Worm (Caenorhabditis elegans): ENCODE data around the gene ZK1320.11.
A peak's percentile ranks its signal among the peaks of the same experiment; 100 is the strongest.

ZK1320.11 gene

ce11 chrII:9667382-9667781 is at the start of gene ZK1320.11:
Gene ZK1320.11, plus strand, starts transcription at chrII:9667624.
- TF ChIP-seq ZK546.5 (tag; optimal IDR thresholded peaks at IDR 0.05) = no peak
- TF ChIP-seq nfya-1 (tag; optimal IDR thresholded peaks at IDR 0.05; ENCODE audit: insufficient read depth) = peak; percentile 34
- no peak for TF ChIP-seq mdl-1 (tag; optimal IDR thresholded peaks at IDR 0.05)
- no peak for TF ChIP-seq lsy-12 (tag; optimal IDR thresholded peaks at IDR 0.05)
- TF ChIP-seq skn-1 (tag; optimal IDR thresholded peaks at IDR 0.05) = no peak
- peak; percentile 19 for TF ChIP-seq pha-4 (tag; optimal IDR thresholded peaks at IDR 0.05)

DNA sequence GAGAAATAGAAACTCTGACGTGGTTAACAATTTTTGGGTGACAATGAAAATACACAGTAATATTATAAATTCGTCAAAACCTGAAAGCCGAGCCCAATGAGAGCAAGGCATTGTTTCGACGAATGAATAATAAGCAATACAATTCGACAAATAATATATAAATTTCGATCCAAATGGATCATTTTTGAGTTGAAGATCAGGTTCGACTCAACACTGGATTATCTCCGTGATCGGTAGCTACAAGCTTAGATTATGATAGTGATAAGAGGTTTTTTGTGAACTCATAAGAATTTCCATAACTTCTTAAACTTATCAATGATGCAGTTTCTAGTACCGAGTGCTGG is 49.5 kb upstream of the ZK1320.11 start:
- TF ChIP-seq skn-1 (tag; optimal IDR thresholded peaks at IDR 0.05) (no peak), nhr-23 (tag; optimal IDR thresholded peaks at IDR 0.05) (no peak), nhr-77 (tag; optimal IDR thresholded peaks at IDR 0.05) (no peak), nhr-43 (tag; optimal IDR thresholded peaks at IDR 0.05; ENCODE audit: poor library complexity, severe bottlenecking) (peak; percentile 69), ceh-9 (tag; optimal IDR thresholded peaks at IDR 0.05) (no peak), fkh-2 (tag; optimal IDR thresholded peaks at IDR 0.05) (no peak), elt-2 (tag; optimal IDR thresholded peaks at IDR 0.05) (peak; percentile 10), lsy-12 (tag; optimal IDR thresholded peaks at IDR 0.05) (no peak), nhr-11 (tag; optimal IDR thresholded peaks at IDR 0.05) (no peak), elt-1 (tag; optimal IDR thresholded peaks at IDR 0.05) (no peak), nhr-76 (tag; optimal IDR thresholded peaks at IDR 0.05) (no peak), R02D3.7 (tag; optimal IDR thresholded peaks at IDR 0.05) (peak; percentile 11), lin-39 (tag; optimal IDR thresholded peaks at IDR 0.05) (no peak)

DNA sequence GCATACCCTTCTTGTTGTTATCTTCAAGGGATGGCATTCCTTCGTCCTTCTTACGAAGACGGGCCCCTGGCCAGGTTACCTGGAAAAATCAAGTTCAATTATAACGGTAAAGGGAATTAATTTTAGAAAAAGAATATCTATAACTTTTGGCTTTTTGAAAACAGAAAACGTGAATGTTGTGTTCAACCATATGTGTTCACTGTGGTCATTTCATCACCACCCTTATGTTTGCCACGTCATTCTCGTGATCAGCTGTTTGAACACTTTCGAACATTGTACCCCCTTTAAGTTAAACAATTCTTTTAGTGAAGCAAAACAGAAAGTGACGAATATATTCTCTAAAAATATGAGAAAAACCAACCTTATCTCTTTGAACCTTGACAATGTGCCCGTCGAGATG is 48.7 kb upstream of the ZK1320.11 start:
- TF ChIP-seq ceh-9 (tag; optimal IDR thresholded peaks at IDR 0.05) (no peak), nhr-43 (tag; optimal IDR thresholded peaks at IDR 0.05; ENCODE audit: poor library complexity, severe bottlenecking) (peak; percentile 38), pha-4 (tag; optimal IDR thresholded peaks at IDR 0.05) (peak; percentile 52), ama-1 (optimal IDR thresholded peaks at IDR 0.05) (peak; percentile 42)

- peak; percentile 18 for TF ChIP-seq mdl-1 (tag; optimal IDR thresholded peaks at IDR 0.05)
- TF ChIP-seq skn-1 (tag; optimal IDR thresholded peaks at IDR 0.05) = no peak
- TF ChIP-seq lsy-12 (tag; optimal IDR thresholded peaks at IDR 0.05) = peak; percentile 4
- no peak for TF ChIP-seq ztf-4 (tag; optimal IDR thresholded peaks at IDR 0.05)
- peak; percentile 9 for TF ChIP-seq R02D3.7 (tag; optimal IDR thresholded peaks at IDR 0.05)
- peak; percentile 20 for TF ChIP-seq nhr-77 (tag; optimal IDR thresholded peaks at IDR 0.05)
- peak; percentile 47 for TF ChIP-seq pha-4 (tag; optimal IDR thresholded peaks at IDR 0.05)
- TF ChIP-seq nfya-1 (tag; optimal IDR thresholded peaks at IDR 0.05; ENCODE audit: insufficient read depth) = peak; percentile 40
- no peak for TF ChIP-seq mml-1 (tag; optimal IDR thresholded peaks at IDR 0.05)
- peak; percentile 70 for TF ChIP-seq nhr-23 (tag; optimal IDR thresholded peaks at IDR 0.05)
- TF ChIP-seq ceh-82 (tag; optimal IDR thresholded peaks at IDR 0.05) = peak; percentile 40
- peak; percentile 92 for TF ChIP-seq ama-1 (optimal IDR thresholded peaks at IDR 0.05)
- no peak for TF ChIP-seq fkh-2 (tag; optimal IDR thresholded peaks at IDR 0.05)
- peak; percentile 75 for TF ChIP-seq elt-2 (tag; optimal IDR thresholded peaks at IDR 0.05)
- no peak for TF ChIP-seq fos-1 (tag; optimal IDR thresholded peaks at IDR 0.05)
- peak; percentile 89 for TF ChIP-seq elt-1 (tag; optimal IDR thresholded peaks at IDR 0.05)
- peak; percentile 48 for TF ChIP-seq lin-39 (tag; optimal IDR thresholded peaks at IDR 0.05)
- peak in 2 of 3 experiments; percentile 34 to 92 for TF ChIP-seq elt-3 (tag; optimal IDR thresholded peaks at IDR 0.05)
- TF ChIP-seq nhr-25 (tag; optimal IDR thresholded peaks at IDR 0.05) = peak; percentile 76
- peak; percentile 74 for TF ChIP-seq ceh-28 (tag; optimal IDR thresholded peaks at IDR 0.05)
- peak; percentile 57 for TF ChIP-seq jun-1 (tag; optimal IDR thresholded peaks at IDR 0.05)
- TF ChIP-seq pqm-1 (tag; optimal IDR thresholded peaks at IDR 0.05) = peak; percentile 44
These were observed 48.0 kb upstream of the ZK1320.11 start for ce11 chrII:9619402-9619862.

DNA sequence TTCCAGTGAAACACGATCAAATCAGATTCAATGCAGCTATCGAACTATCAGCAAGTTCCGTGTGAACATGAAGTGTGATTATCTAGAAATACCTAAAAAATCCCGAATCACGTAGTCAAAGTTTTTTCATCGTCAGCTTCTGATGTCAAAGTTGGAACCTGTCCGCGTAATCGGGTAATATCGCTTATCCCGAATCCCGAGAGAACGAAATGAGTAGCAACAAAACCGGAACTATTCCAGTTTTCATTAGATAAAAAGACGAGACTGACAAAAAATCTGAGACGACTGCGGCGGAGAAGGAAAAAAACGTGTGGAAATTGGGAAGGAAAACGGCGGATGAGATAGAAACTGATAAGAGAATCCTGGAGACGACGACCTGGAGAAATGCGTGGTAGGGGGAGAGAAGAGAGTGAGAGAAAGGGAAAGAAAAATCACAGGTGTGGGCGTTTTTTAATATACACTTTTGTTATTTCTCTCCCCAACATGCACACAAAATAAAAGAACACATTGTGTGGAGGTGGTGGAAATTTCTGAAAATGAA is 47.4 kb upstream of the ZK1320.11 start:
- TF ChIP-seq elt-3 (tag; optimal IDR thresholded peaks at IDR 0.05) (peak in 1 of 3 experiments; percentile 43), ceh-82 (tag; optimal IDR thresholded peaks at IDR 0.05) (no peak), elt-2 (tag; optimal IDR thresholded peaks at IDR 0.05) (peak; percentile 68), jun-1 (tag; optimal IDR thresholded peaks at IDR 0.05) (no peak), lin-15B (tag; optimal IDR thresholded peaks at IDR 0.05) (no peak), nhr-23 (tag; optimal IDR thresholded peaks at IDR 0.05) (peak; percentile 10), ama-1 (optimal IDR thresholded peaks at IDR 0.05) (peak; percentile 81), nhr-12 (tag; optimal IDR thresholded peaks at IDR 0.05) (no peak), daf-12 (tag; optimal IDR thresholded peaks at IDR 0.05) (no peak), nhr-25 (tag; optimal IDR thresholded peaks at IDR 0.05) (no peak), nfya-1 (tag; optimal IDR thresholded peaks at IDR 0.05; ENCODE audit: insufficient read depth) (peak; percentile 43), nhr-28 (tag; optimal IDR thresholded peaks at IDR 0.05) (no peak), zag-1 (tag; optimal IDR thresholded peaks at IDR 0.05) (no peak)

Data from whole organism, L3 larva.